Worm (Caenorhabditis elegans) whole organism, L1 larva: ENCODE results near the gene F38A5.22.

Source experiments
- C04F5.9 ChIP-seq: sonication (generic microtip); optimal IDR thresholded peaks from 2 replicates; lab custom pipeline; 2016; ENCODE audit warnings: missing genetic modification characterization, missing compliant biosample characterization
- C16A3.4 ChIP-seq: fragments of 150-350 bp; optimal IDR thresholded peaks from 2 replicates; lab custom pipeline; 2014; ENCODE audit warnings: missing biosample characterization, missing genetic modification characterization
- F16B12.6 ChIP-seq: fragments of 150-350 bp; optimal IDR thresholded peaks from 2 replicates; lab custom pipeline; 2014; ENCODE audit warnings: missing biosample characterization, missing genetic modification characterization
- aly-2 ChIP-seq: fragments of 150-350 bp; optimal IDR thresholded peaks from 2 replicates; lab custom pipeline; 2014; ENCODE audit warnings: missing biosample characterization, missing genetic modification characterization
- blmp-1 ChIP-seq: fragments of 150-350 bp; optimal IDR thresholded peaks from 2 replicates; lab custom pipeline; 2014; ENCODE audit warnings: missing biosample characterization, missing genetic modification characterization
- efl-1 ChIP-seq, 4 experiments: fragments of 150-350 bp; optimal IDR thresholded peaks in 3 of 4; peaks in 1 of 4; 1 replicate in 1 of 4; 2 replicates in 3 of 4; lab custom pipeline; 2014; ENCODE audit warnings: missing biosample characterization in 2 of 4, missing genetic modification characterization in 2 of 4, missing genetic modification reagents in 2 of 4
- elt-3 ChIP-seq, 6 experiments: fragments of 150-350 bp in 1 of 6; sonication (generic microtip); optimal IDR thresholded peaks; 2 replicates each; lab custom pipeline; 2017 to 2018; ENCODE audit warnings: missing biosample characterization in 6 of 6, missing genetic modification characterization in 6 of 6, inconsistent platforms in 1 of 6
- fkh-10 ChIP-seq: sonication (generic microtip); optimal IDR thresholded peaks from 2 replicates; lab custom pipeline; 2017; ENCODE audit warnings: missing biosample characterization, missing genetic modification reagents, missing genetic modification characterization
- isw-1 ChIP-seq: fragments of 200-800 bp; sonication (Bioruptor generic); IDR thresholded peaks from 2 replicates; pipeline ENCODE4 v1.3.6; 2022; ENCODE audit warnings: missing genetic modification characterization, missing compliant biosample characterization
- lin-14 ChIP-seq: fragments of 200-800 bp; sonication (Bioruptor generic); optimal IDR thresholded peaks from 2 replicates; lab custom pipeline; 2018; ENCODE audit warnings: mild to moderate bottlenecking, missing genetic modification characterization, moderate library complexity, missing compliant biosample characterization
- lsy-2 ChIP-seq, 2 experiments: fragments of 150-350 bp; optimal IDR thresholded peaks; 2 replicates each; lab custom pipeline; 2014; ENCODE audit warnings: missing biosample characterization in 2 of 2, missing genetic modification characterization in 2 of 2
- nhr-11 ChIP-seq: fragments of 150-350 bp; optimal IDR thresholded peaks from 2 replicates; lab custom pipeline; 2014; ENCODE audit warnings: missing biosample characterization, missing genetic modification characterization
- nhr-47 ChIP-seq: sonication (generic microtip); optimal IDR thresholded peaks from 2 replicates; lab custom pipeline; 2016; ENCODE audit warnings: mild to moderate bottlenecking, missing genetic modification characterization, moderate library complexity, missing compliant biosample characterization
- snu-23 ChIP-seq: sonication (generic microtip); optimal IDR thresholded peaks from 2 replicates; lab custom pipeline; 2016; ENCODE audit warnings: missing genetic modification characterization, missing compliant biosample characterization
- xbp-1 ChIP-seq: sonication (generic microtip); optimal IDR thresholded peaks from 2 replicates; lab custom pipeline; 2016; ENCODE audit warnings: missing genetic modification characterization, missing compliant biosample characterization
- zag-1 ChIP-seq: fragments of 150-350 bp; optimal IDR thresholded peaks from 2 replicates; lab custom pipeline; 2014; ENCODE audit warnings: missing biosample characterization, missing genetic modification characterization

Gene F38A5.22

ce11 chrIV:6548609-6549008, 47.1 kb downstream of the F38A5.22 start, which contains the start of gene fan-1 (continued):
- TF ChIP-seq lsy-2 (tag; optimal IDR thresholded peaks at IDR 0.05; lab: Kevin White, UChicago) (peak; percentile 71 to 87), isw-1 (peak; percentile 55), C16A3.4 (tag; lab: Kevin White, UChicago) (peak; percentile 48), blmp-1 (tag; lab: Kevin White, UChicago) (peak; percentile 42), zag-1 (no peak), nhr-11 (tag; lab: Kevin White, UChicago) (no peak), xbp-1 (tag; lab: Kevin White, UChicago) (peak; percentile 58), snu-23 (GFP tag; lab: Kevin White, UChicago) (peak; percentile 74), nhr-47 (tag; lab: Kevin White, UChicago) (peak; percentile 74), efl-1 (optimal IDR thresholded peaks at IDR 0.05; lab: Kevin White, UChicago) (peak; percentile 94 to 98), efl-1 (GFP tag; optimal IDR thresholded peaks at IDR 0.05 in 1 of 2; lab: Kevin White, UChicago) (peak; percentile 98 to 100), F16B12.6 (peak; percentile 40), elt-3 (tag; optimal IDR thresholded peaks at IDR 0.05; lab: Kevin White, UChicago) (peak in 1 of 6 experiments; percentile 50)

- peak in 1 of 2 experiments; percentile 3 for TF ChIP-seq efl-1 (optimal IDR thresholded peaks at IDR 0.05; lab: Kevin White, UChicago)
- TF ChIP-seq efl-1 (GFP tag; optimal IDR thresholded peaks at IDR 0.05 in 1 of 2; lab: Kevin White, UChicago) = no peak
- no peak for TF ChIP-seq C04F5.9 (tag; lab: Kevin White, UChicago)
- peak; percentile 56 for TF ChIP-seq lin-14 (GFP tag; lab: Kevin White, UChicago)
- no peak for TF ChIP-seq aly-2 (tag; lab: Kevin White, UChicago)
- TF ChIP-seq fkh-10 = peak; percentile 56
Observed at ce11 chrIV:6547397-6547796, 48.3 kb downstream of the F38A5.22 start.
